Worm (Caenorhabditis elegans) whole organism, midembryonic: ENCODE results near the gene hrpa-2.

Experiments
- flt-1 ChIP-seq: fragments of 200-800 bp; sonication (Bioruptor generic); IDR thresholded peaks from 2 replicates; pipeline ENCODE4 v1.3.6; 2022; ENCODE audit warnings: missing genetic modification characterization, missing compliant biosample characterization
- klf-2 ChIP-seq: fragments of 200-800 bp; sonication (Bioruptor generic); conservative IDR thresholded peaks from 2 replicates; pipeline ENCODE4 v1.3.6; 2022; ENCODE audit warnings: missing genetic modification reagents, missing genetic modification characterization, missing compliant biosample characterization

DNA sequence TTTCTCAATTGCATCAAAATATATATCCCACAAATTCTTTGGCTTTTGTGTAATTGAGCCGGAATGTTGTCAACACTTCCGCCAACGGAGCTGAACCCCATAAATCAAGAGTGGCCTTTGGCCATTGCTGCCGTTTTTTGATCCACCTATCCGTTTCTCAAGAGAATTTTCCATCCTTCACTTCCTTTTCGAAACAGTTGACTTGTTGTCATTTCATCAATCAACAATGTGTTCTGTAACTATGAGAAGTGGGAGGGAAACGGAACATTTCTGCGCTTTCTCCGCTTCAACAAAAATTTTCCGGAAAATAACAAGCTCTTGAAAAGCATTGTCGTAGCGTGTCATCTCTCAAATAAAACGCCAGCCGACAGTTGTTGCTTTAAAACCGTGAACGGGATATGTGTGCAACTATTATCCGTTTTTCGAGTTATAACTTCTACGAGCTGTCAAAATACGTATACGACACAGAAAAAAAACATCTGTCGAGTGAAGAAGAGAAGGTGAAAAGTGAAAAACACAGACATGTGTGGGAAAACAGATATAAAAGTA, 16.3 kb upstream of the hrpa-2 start:
- TF ChIP-seq flt-1 (GFP tag; lab: Robert Waterston, UW) (no peak), klf-2 (GFP tag; lab: Robert Waterston, UW) (no peak)
